Fruit fly (Drosophila melanogaster): ENCODE measurements around the gene dac.
A peak's percentile ranks its signal among the peaks of the same experiment; 100 is the strongest.

Gene dac

dm6 chr2L:16445034-16445433 is 40.8 kb downstream of the dac start, which contains the start of gene Idgf1:
Gene Idgf1 (plus strand): TSS chr2L:16445278.
- TF ChIP-seq E2f2 (GFP tag; IDR thresholded peaks at IDR 0.05) (no peak), CG34376 (GFP tag; optimal IDR thresholded peaks at IDR 0.05) (peak; percentile 83), sug (tag; optimal IDR thresholded peaks at IDR 0.05) (peak; percentile 46), CG13894 (tag; optimal IDR thresholded peaks at IDR 0.05) (peak; percentile 5)

dm6 chr2L:16442620-16443019 is 43.2 kb downstream of the dac start:
- TF ChIP-seq btn (GFP tag; optimal IDR thresholded peaks at IDR 0.05) (no peak), CG8281 (tag; optimal IDR thresholded peaks at IDR 0.05) (peak; percentile 90)

dm6 chr2L:16437945-16438344 is 47.9 kb downstream of the dac start:
- TF ChIP-seq CG18599 (GFP tag; optimal IDR thresholded peaks at IDR 0.05) (no peak), Oaz (GFP tag; IDR thresholded peaks at IDR 0.05) (no peak), phol (tag; optimal IDR thresholded peaks at IDR 0.05) (peak; percentile 14), CG13296 (GFP tag; optimal IDR thresholded peaks at IDR 0.05) (no peak), bsh (GFP tag; optimal IDR thresholded peaks at IDR 0.05) (peak in 1 of 2 experiments; percentile 10), CG7372 (GFP tag; IDR thresholded peaks at IDR 0.05) (no peak), Hr78 (GFP tag; optimal IDR thresholded peaks at IDR 0.05) (no peak), CG14860 (GFP tag; IDR thresholded peaks at IDR 0.05; ENCODE audit: partially characterized antibody) (no peak), CG10209 (GFP tag; optimal IDR thresholded peaks at IDR 0.05) (peak; percentile 0), CG31441 (GFP tag; IDR thresholded peaks at IDR 0.05) (0 out of 2 replicates have a peak, but pooled peaks have one; percentile 18), CG7839 (tag; optimal IDR thresholded peaks at IDR 0.05) (peak; percentile 1), CG8290 (GFP tag; optimal IDR thresholded peaks at IDR 0.05) (no peak), CG8290 (tag; optimal IDR thresholded peaks at IDR 0.05) (no peak), ci (GFP tag; IDR thresholded peaks at IDR 0.05) (no peak), tio (GFP tag; optimal IDR thresholded peaks at IDR 0.05) (peak; percentile 13), fd102C (GFP tag; optimal IDR thresholded peaks at IDR 0.05) (no peak), GATAe (GFP tag; conservative IDR thresholded peaks at IDR 0.05) (no peak), vnd (GFP tag; IDR thresholded peaks at IDR 0.05; ENCODE audit: partially characterized antibody) (no peak), Nf-YA (GFP tag; IDR thresholded peaks at IDR 0.05) (no peak), CG18262 (tag; optimal IDR thresholded peaks at IDR 0.05) (peak; percentile 14), gem (tag; optimal IDR thresholded peaks at IDR 0.05) (peak; percentile 53), tap (tag; optimal IDR thresholded peaks at IDR 0.05) (no peak), CG2678 (tag; optimal IDR thresholded peaks at IDR 0.05) (no peak), nom (GFP tag; optimal IDR thresholded peaks at IDR 0.05) (peak; percentile 17), CG6689 (GFP tag; IDR thresholded peaks at IDR 0.05) (no peak), CG1603 (tag; optimal IDR thresholded peaks at IDR 0.05) (no peak), Lhr (GFP tag; optimal IDR thresholded peaks at IDR 0.05) (no peak), CG11504 (tag; optimal IDR thresholded peaks at IDR 0.05) (peak; percentile 12), Drgx (GFP tag; IDR thresholded peaks at IDR 0.05) (0 out of 2 replicates have a peak, but pooled peaks have one; percentile 9), CrebB (tag; optimal IDR thresholded peaks at IDR 0.05) (no peak), CG11560 (tag; IDR thresholded peaks at IDR 0.05) (no peak), sens (GFP tag) (no peak), Ptx1 (GFP tag; IDR thresholded peaks at IDR 0.05) (0 out of 2 replicates have a peak, but pooled peaks have one; percentile 9), Xrp1 (GFP tag; IDR thresholded peaks at IDR 0.05) (peak; percentile 27; the same call in 1 of the 2 replicates), dmrt11E (tag; optimal IDR thresholded peaks at IDR 0.05) (peak; percentile 39), stwl (tag; optimal IDR thresholded peaks at IDR 0.05) (no peak), jigr1 (GFP tag; IDR thresholded peaks at IDR 0.05) (no peak), Sox102F (GFP tag; optimal IDR thresholded peaks at IDR 0.05) (peak; percentile 18), gfzf (GFP tag; optimal IDR thresholded peaks at IDR 0.05) (no peak), lola (GFP tag; optimal IDR thresholded peaks at IDR 0.05) (peak in 1 of 3 experiments; percentile 22)

All from whole organism, embryonic.